Fruit fly (Drosophila melanogaster) whole organism, adult: Measurements from ENCODE around the gene CG14692.

Experiments used
- CG14711 ChIP-seq: fragments of 200-800 bp; sonication (Bioruptor generic); optimal IDR thresholded peaks from 2 replicates; lab custom pipeline; 2018; ENCODE audit warnings: missing biosample characterization, mild to moderate bottlenecking, missing genetic modification characterization, moderate library complexity
- CG1620 ChIP-seq: fragments of 200-800 bp; sonication (Bioruptor generic); optimal IDR thresholded peaks from 2 replicates; lab custom pipeline; 2016; ENCODE audit warnings: missing biosample characterization, missing genetic modification characterization
- CG7045 ChIP-seq: fragments of 200-800 bp; sonication (Bioruptor generic); optimal IDR thresholded peaks from 2 replicates; lab custom pipeline; 2017; ENCODE audit warnings: missing biosample characterization, mild to moderate bottlenecking, missing genetic modification characterization
- Clk ChIP-seq: fragments of 200-800 bp; sonication (Bioruptor generic); optimal IDR thresholded peaks from 2 replicates; lab custom pipeline; 2017; ENCODE audit warnings: missing biosample characterization, missing genetic modification characterization
- Crg-1 ChIP-seq: fragments of 200-800 bp; sonication (Bioruptor generic); optimal IDR thresholded peaks from 2 replicates; lab custom pipeline; 2016; ENCODE audit warnings: missing biosample characterization, missing genetic modification characterization
- Mnt ChIP-seq: fragments of 200-800 bp; sonication (Bioruptor generic); optimal IDR thresholded peaks from 2 replicates; lab custom pipeline; 2016; ENCODE audit warnings: missing biosample characterization, mild to moderate bottlenecking, missing genetic modification characterization
- cic ChIP-seq: fragments of 200-800 bp; sonication (Bioruptor generic); optimal IDR thresholded peaks from 2 replicates; lab custom pipeline; 2017; ENCODE audit warnings: missing biosample characterization, mild to moderate bottlenecking, missing genetic modification characterization, moderate library complexity
- kay ChIP-seq: fragments of 200-800 bp; sonication (Bioruptor generic); peaks from one replicate; lab custom pipeline; 2016; ENCODE audit warnings: missing biosample characterization, missing genetic modification characterization, borderline replicate concordance
- toe ChIP-seq: fragments of 200-800 bp; sonication (Bioruptor generic); optimal IDR thresholded peaks from 2 replicates; lab custom pipeline; 2016; ENCODE audit warnings: missing biosample characterization, missing genetic modification characterization

- TF ChIP-seq Clk (GFP tag; lab: Kevin White, UChicago) (no peak), CG1620 (GFP tag; lab: Kevin White, UChicago) (no peak), cic (GFP tag; lab: Kevin White, UChicago) (no peak), toe (no peak), CG7045 (GFP tag; lab: Kevin White, UChicago) (no peak), Mnt (GFP tag; lab: Kevin White, UChicago) (no peak), Crg-1 (GFP tag; lab: Kevin White, UChicago) (no peak), CG14711 (tag; lab: Kevin White, UChicago) (no peak), kay (GFP tag; lab: Kevin White, UChicago) (no peak)
Measured at dm6 chr3R:10842422-10842821, 38.7 kb upstream of the CG14692 start.
